Fruit fly (Drosophila melanogaster) whole organism, embryonic: Measurements from ENCODE around the gene CG13843.
A peak's percentile ranks its signal among the peaks of the same experiment; 100 is the strongest.

Experiments
- B-H2 ChIP-seq: fragments of 200-800 bp; sonication (Bioruptor generic); optimal IDR thresholded peaks from 2 replicates; lab custom pipeline; 2018; ENCODE audit warnings: missing biosample characterization, mild to moderate bottlenecking, missing genetic modification characterization
- Bgb ChIP-seq: fragments of 200-800 bp; sonication (Bioruptor generic); IDR thresholded peaks from 2 replicates; pipeline ENCODE4 v1.3.6; 2022; ENCODE audit warnings: missing biosample characterization, missing genetic modification characterization; ENCODE audit not compliant: partially characterized antibody
- C15 ChIP-seq: fragments of 200-800 bp; sonication (Bioruptor generic); IDR thresholded peaks from 3 replicates; pipeline ENCODE4 v1.3.6; 2022; ENCODE audit warnings: missing biosample characterization, missing genetic modification characterization
- CG10979 ChIP-seq: fragments of 200-800 bp; sonication (Bioruptor generic); optimal IDR thresholded peaks from 2 replicates; lab custom pipeline; 2018; ENCODE audit warnings: missing biosample characterization, mild to moderate bottlenecking, missing genetic modification characterization, moderate library complexity
- CG11560 ChIP-seq: fragments of 200-800 bp; sonication (Bioruptor generic); IDR thresholded peaks from 3 replicates; pipeline ENCODE4 v1.3.6; 2022; ENCODE audit warnings: missing biosample characterization, missing genetic modification characterization
- CG12104 ChIP-seq: fragments of 200-800 bp; sonication (Bioruptor generic); optimal IDR thresholded peaks from 3 replicates; lab custom pipeline; 2016; ENCODE audit warnings: missing biosample characterization, missing genetic modification characterization
- CG1233 ChIP-seq: fragments of 200-800 bp; sonication (Bioruptor generic); optimal IDR thresholded peaks from 4 replicates; lab custom pipeline; 2018; ENCODE audit warnings: missing biosample characterization, mild to moderate bottlenecking, missing genetic modification characterization
- CG13287 ChIP-seq: fragments of 200-800 bp; sonication (Bioruptor generic); IDR thresholded peaks from 2 replicates; pipeline ENCODE4 v1.3.6; 2022; ENCODE audit warnings: missing biosample characterization, missing genetic modification characterization; ENCODE audit not compliant: partially characterized antibody
- CG14014 ChIP-seq: fragments of 200-800 bp; sonication (Bioruptor generic); IDR thresholded peaks from 2 replicates; pipeline ENCODE4 v1.3.6; 2022; ENCODE audit warnings: missing biosample characterization, missing genetic modification characterization
- CG14710 ChIP-seq: fragments of 200-800 bp; sonication (Bioruptor generic); optimal IDR thresholded peaks from 3 replicates; lab custom pipeline; 2019; ENCODE audit warnings: missing biosample characterization, mild to moderate bottlenecking, missing genetic modification characterization, moderate library complexity
- CG1603 ChIP-seq: fragments of 200-800 bp; sonication (Bioruptor generic); optimal IDR thresholded peaks from 2 replicates; lab custom pipeline; 2019; ENCODE audit warnings: missing biosample characterization, mild to moderate bottlenecking, missing genetic modification characterization, moderate library complexity
- CG16813 ChIP-seq: fragments of 200-800 bp; sonication (Bioruptor generic); IDR thresholded peaks from 3 replicates; pipeline ENCODE4 v1.3.6; 2022; ENCODE audit warnings: missing biosample characterization, missing genetic modification characterization; ENCODE audit not compliant: partially characterized antibody
- CG16815 ChIP-seq: fragments of 200-800 bp; sonication (Bioruptor generic); optimal IDR thresholded peaks from 3 replicates; lab custom pipeline; 2017; ENCODE audit warnings: missing biosample characterization, mild to moderate bottlenecking, missing genetic modification characterization
- CG30020 ChIP-seq: fragments of 200-800 bp; optimal IDR thresholded peaks from 2 replicates; lab custom pipeline; 2019; ENCODE audit warnings: missing biosample characterization, mild to moderate bottlenecking, missing genetic modification characterization, moderate library complexity
- CG31388 ChIP-seq: fragments of 200-800 bp; sonication (Bioruptor generic); optimal IDR thresholded peaks from 2 replicates; lab custom pipeline; 2016; ENCODE audit warnings: missing biosample characterization, missing genetic modification characterization
- CG31441 ChIP-seq: fragments of 200-800 bp; sonication (Bioruptor generic); IDR thresholded peaks from 2 replicates; pipeline ENCODE4 v1.3.6; 2022; ENCODE audit warnings: missing biosample characterization, missing genetic modification characterization
- CG32767 ChIP-seq: fragments of 200-800 bp; sonication (Bioruptor generic); IDR thresholded peaks from 2 replicates; pipeline ENCODE4 v1.3.6; 2022; ENCODE audit warnings: missing biosample characterization, missing genetic modification characterization
- CG3847 ChIP-seq: fragments of 200-800 bp; sonication (Bioruptor generic); IDR thresholded peaks from 2 replicates; pipeline ENCODE4 v1.3.6; 2022; ENCODE audit warnings: missing biosample characterization, missing genetic modification characterization
- CG4730 ChIP-seq: fragments of 200-800 bp; sonication (Bioruptor generic); IDR thresholded peaks from 2 replicates; pipeline ENCODE4 v1.3.6; 2022; ENCODE audit warnings: missing biosample characterization, missing genetic modification characterization
- CG4820 ChIP-seq: fragments of 200-800 bp; sonication (Bioruptor generic); optimal IDR thresholded peaks from 3 replicates; lab custom pipeline; 2016; ENCODE audit warnings: missing biosample characterization, missing genetic modification characterization
- CG6791 ChIP-seq: fragments of 200-800 bp; sonication (Bioruptor generic); IDR thresholded peaks from 3 replicates; pipeline ENCODE4 v1.3.6; 2022; ENCODE audit warnings: missing biosample characterization, missing genetic modification characterization; ENCODE audit not compliant: partially characterized antibody
- CG7357 ChIP-seq: fragments of 200-800 bp; sonication (Bioruptor generic); IDR thresholded peaks from 3 replicates; pipeline ENCODE4 v1.3.6; 2022; ENCODE audit warnings: missing biosample characterization, missing genetic modification characterization
- CG7987 ChIP-seq: fragments of 200-800 bp; sonication (Bioruptor generic); optimal IDR thresholded peaks from 2 replicates; lab custom pipeline; 2018; ENCODE audit warnings: missing biosample characterization, mild to moderate bottlenecking, missing genetic modification characterization, moderate library complexity
- CG8359 ChIP-seq: fragments of 200-800 bp; sonication (Bioruptor generic); optimal IDR thresholded peaks from 2 replicates; lab custom pipeline; 2017; ENCODE audit warnings: missing biosample characterization, mild to moderate bottlenecking, missing genetic modification characterization, borderline replicate concordance
- CG8944 ChIP-seq: fragments of 200-800 bp; sonication (Bioruptor generic); optimal IDR thresholded peaks from 3 replicates; lab custom pipeline; 2016; ENCODE audit warnings: missing biosample characterization, missing genetic modification characterization
- CG9437 ChIP-seq: fragments of 200-800 bp; sonication (Bioruptor generic); optimal IDR thresholded peaks from 2 replicates; lab custom pipeline; 2018; ENCODE audit warnings: missing biosample characterization, mild to moderate bottlenecking, missing genetic modification characterization
- Dp ChIP-seq: fragments of 200-800 bp; sonication (Bioruptor generic); optimal IDR thresholded peaks from 2 replicates; lab custom pipeline; 2018; ENCODE audit warnings: missing biosample characterization, mild to moderate bottlenecking, missing genetic modification characterization, moderate library complexity
- Dref ChIP-seq: fragments of 200-800 bp; sonication (Bioruptor generic); IDR thresholded peaks from 2 replicates; pipeline ENCODE4 v1.3.6; 2022; ENCODE audit warnings: missing biosample characterization, missing genetic modification characterization
- HmgD ChIP-seq: fragments of 200-800 bp; sonication (Bioruptor generic); optimal IDR thresholded peaks from 3 replicates; lab custom pipeline; 2016; ENCODE audit warnings: missing biosample characterization, missing genetic modification characterization
- Mes4 ChIP-seq: fragments of 200-800 bp; sonication (Bioruptor generic); optimal IDR thresholded peaks from 2 replicates; lab custom pipeline; 2016; ENCODE audit warnings: missing biosample characterization, missing genetic modification characterization
- NC2β ChIP-seq: fragments of 200-800 bp; sonication (Bioruptor generic); optimal IDR thresholded peaks from 2 replicates; lab custom pipeline; 2016; ENCODE audit warnings: missing biosample characterization, missing genetic modification characterization
- Neu2 ChIP-seq: fragments of 200-800 bp; sonication (Bioruptor generic); optimal IDR thresholded peaks from 3 replicates; lab custom pipeline; 2016; ENCODE audit warnings: missing biosample characterization, missing genetic modification characterization, borderline replicate concordance
- NfI ChIP-seq: fragments of 200-800 bp; sonication (Bioruptor generic); optimal IDR thresholded peaks from 3 replicates; lab custom pipeline; 2018; ENCODE audit warnings: missing biosample characterization, mild to moderate bottlenecking, missing genetic modification characterization, moderate library complexity
- Pdp1 ChIP-seq, 2 experiments: fragments of 200-800 bp; sonication (Bioruptor generic); optimal IDR thresholded peaks; 3 replicates each; lab custom pipeline; 2016; ENCODE audit warnings: missing biosample characterization in 2 of 2, missing genetic modification characterization in 2 of 2, mild to moderate bottlenecking in 1 of 2, moderate library complexity in 1 of 2
- Ssrp ChIP-seq: fragments of 200-800 bp; sonication (Bioruptor generic); optimal IDR thresholded peaks from 2 replicates; lab custom pipeline; 2018; ENCODE audit warnings: missing biosample characterization, mild to moderate bottlenecking, missing genetic modification characterization, moderate library complexity
- Stat92E ChIP-seq, 3 experiments: fragments of >200 bp in 2 of 3; fragments of 200-800 bp in 1 of 3; sonication (Bioruptor generic) in 1 of 3; optimal IDR thresholded peaks; 2 replicates each; lab custom pipeline; 2017 to 2019; ENCODE audit warnings: missing biosample characterization in 3 of 3, missing genetic modification characterization in 3 of 3, mild to moderate bottlenecking in 1 of 3, moderate library complexity in 1 of 3
- Taf1 ChIP-seq: fragments of 200-800 bp; sonication (Bioruptor generic); IDR thresholded peaks from 2 replicates; pipeline ENCODE4 v1.3.6; 2022; ENCODE audit warnings: missing biosample characterization, missing genetic modification characterization
- br ChIP-seq: fragments of >200 bp; optimal IDR thresholded peaks from 2 replicates; lab custom pipeline; 2017
- da ChIP-seq: fragments of 200-800 bp; sonication (Bioruptor generic); optimal IDR thresholded peaks from 2 replicates; lab custom pipeline; 2016; ENCODE audit warnings: missing biosample characterization, missing genetic modification characterization
- hbn ChIP-seq: fragments of 200-800 bp; sonication (Bioruptor generic); IDR thresholded peaks from 2 replicates; pipeline ENCODE4 v1.3.6; 2022; ENCODE audit warnings: missing biosample characterization, missing genetic modification characterization; ENCODE audit not compliant: partially characterized antibody
- inv ChIP-seq: fragments of 200-800 bp; sonication (Bioruptor generic); IDR thresholded peaks from 2 replicates; pipeline ENCODE4 v1.3.6; 2022; ENCODE audit warnings: missing biosample characterization, missing genetic modification characterization; ENCODE audit not compliant: partially characterized antibody
- jigr1 ChIP-seq: fragments of 200-800 bp; sonication (Bioruptor generic); IDR thresholded peaks from 3 replicates; pipeline ENCODE4 v1.3.6; 2022; ENCODE audit warnings: missing biosample characterization, missing genetic modification characterization
- nmo ChIP-seq: fragments of 200-800 bp; sonication (Bioruptor generic); optimal IDR thresholded peaks from 2 replicates; lab custom pipeline; 2018; ENCODE audit warnings: missing biosample characterization, mild to moderate bottlenecking, missing genetic modification characterization, moderate library complexity
- phol ChIP-seq: fragments of 200-800 bp; sonication (Bioruptor generic); optimal IDR thresholded peaks from 3 replicates; lab custom pipeline; 2018; ENCODE audit warnings: missing biosample characterization, mild to moderate bottlenecking, missing genetic modification characterization, moderate library complexity
- sima ChIP-seq: fragments of 200-800 bp; sonication (Bioruptor generic); optimal IDR thresholded peaks from 2 replicates; lab custom pipeline; 2016; ENCODE audit warnings: missing biosample characterization, missing genetic modification characterization
- stwl ChIP-seq: fragments of 200-800 bp; sonication (Bioruptor generic); optimal IDR thresholded peaks from 3 replicates; lab custom pipeline; 2018; ENCODE audit warnings: missing biosample characterization, mild to moderate bottlenecking, missing genetic modification characterization, moderate library complexity
- tup ChIP-seq: fragments of 200-800 bp; sonication (Bioruptor generic); optimal IDR thresholded peaks from 2 replicates; lab custom pipeline; 2016; ENCODE audit warnings: missing biosample characterization, mild to moderate bottlenecking, missing genetic modification characterization, moderate library complexity
- usp ChIP-seq: fragments of >200 bp; optimal IDR thresholded peaks from 2 replicates; lab custom pipeline; 2017; ENCODE audit warnings: missing biosample characterization, missing genetic modification characterization
- wek ChIP-seq: fragments of 200-800 bp; sonication (Bioruptor generic); optimal IDR thresholded peaks from 3 replicates; lab custom pipeline; 2018; ENCODE audit warnings: missing biosample characterization, mild to moderate bottlenecking, missing genetic modification characterization, moderate library complexity

The CG13843 gene

dm6 chr3R:22616211-22616610 is 6.9 kb downstream of the CG13843 start, which contains the start of gene CG31161:
Gene CG31161, plus strand, starts transcription at chr3R:22616511.
- TF ChIP-seq C15 (GFP tag; lab: Robert Waterston, UW) (no peak), Stat92E (GFP tag; optimal IDR thresholded peaks at IDR 0.05; lab: Kevin White, UChicago) (no peak), hbn (GFP tag; lab: Robert Waterston, UW) (no peak), CG31388 (no peak), CG7357 (GFP tag; lab: Robert Waterston, UW) (no peak), NC2β (GFP tag; lab: Kevin White, UChicago) (no peak), CG1233 (GFP tag; lab: Kevin White, UChicago) (no peak), CG9437 (GFP tag; lab: Kevin White, UChicago) (no peak), B-H2 (no peak), CG30020 (tag; lab: Kevin White, UChicago) (no peak), CG4730 (GFP tag; lab: Robert Waterston, UW) (no peak), CG14014 (GFP tag; lab: Robert Waterston, UW) (no peak), CG7987 (GFP tag; lab: Kevin White, UChicago) (no peak), CG31441 (GFP tag; lab: Robert Waterston, UW) (no peak)

dm6 chr3R:22618280-22618679 is 9.0 kb downstream of the CG13843 start, which contains the start of gene mRpL45:
Gene mRpL45, plus strand, starts transcription at chr3R:22618492.
- TF ChIP-seq usp (GFP tag; lab: Kevin White, UChicago) (no peak), phol (tag; lab: Kevin White, UChicago) (no peak), CG12104 (GFP tag; lab: Kevin White, UChicago) (no peak), CG6791 (GFP tag; lab: Robert Waterston, UW) (peak; percentile 77), CG32767 (GFP tag; lab: Robert Waterston, UW) (no peak), CG16813 (peak; percentile 23; the same call in 1 of the 3 replicates), CG4820 (no peak), tup (GFP tag; lab: Kevin White, UChicago) (no peak), inv (GFP tag; lab: Robert Waterston, UW) (peak; percentile 36), stwl (tag; lab: Kevin White, UChicago) (peak; percentile 74), br (lab: Kevin White, UChicago) (no peak), NfI (GFP tag; lab: Kevin White, UChicago) (no peak), nmo (GFP tag; lab: Kevin White, UChicago) (no peak), CG11560 (peak; percentile 97), CG8944 (GFP tag; lab: Kevin White, UChicago) (no peak), hbn (GFP tag; lab: Robert Waterston, UW) (peak; percentile 22; the same call in 1 of the 2 replicates), CG10979 (tag; lab: Kevin White, UChicago) (no peak), jigr1 (GFP tag; lab: Robert Waterston, UW) (no peak), Ssrp (no peak), Neu2 (GFP tag; lab: Kevin White, UChicago) (no peak), da (GFP tag; lab: Kevin White, UChicago) (no peak), CG1603 (tag; lab: Kevin White, UChicago) (no peak), Mes4 (GFP tag; lab: Kevin White, UChicago) (no peak), CG8359 (no peak), Dref (GFP tag; lab: Robert Waterston, UW) (peak; percentile 84), wek (GFP tag; lab: Kevin White, UChicago) (no peak), HmgD (GFP tag; lab: Kevin White, UChicago) (no peak), CG14710 (tag; lab: Kevin White, UChicago) (peak; percentile 9), CG13287 (GFP tag; lab: Robert Waterston, UW) (peak; percentile 70), sima (GFP tag; lab: Kevin White, UChicago) (no peak), Dp (GFP tag; lab: Kevin White, UChicago) (peak; percentile 60), Bgb (GFP tag; lab: Robert Waterston, UW) (peak; percentile 66), CG16815 (GFP tag; lab: Kevin White, UChicago) (no peak), CG3847 (no peak), Taf1 (GFP tag; lab: Robert Waterston, UW) (no peak), Pdp1 (GFP tag; optimal IDR thresholded peaks at IDR 0.05; lab: Kevin White, UChicago) (peak in 1 of 2 experiments; percentile 93)
